Worm (Caenorhabditis elegans) whole organism, mixed stage, embryonic: ENCODE measurements around the gene ubh-3.

ENCODE experiments used
- blmp-1 ChIP-seq: fragments of 150-350 bp; optimal IDR thresholded peaks from 2 replicates; lab custom pipeline; 2014; ENCODE audit warnings: missing biosample characterization, missing genetic modification characterization
- ceh-39 ChIP-seq: fragments of 150-350 bp; optimal IDR thresholded peaks from 2 replicates; lab custom pipeline; 2014; ENCODE audit warnings: missing biosample characterization, missing genetic modification characterization
- elt-3 ChIP-seq: fragments of 150-350 bp; optimal IDR thresholded peaks from 2 replicates; lab custom pipeline; 2014; ENCODE audit warnings: missing biosample characterization, missing genetic modification characterization
- flh-1 ChIP-seq: fragments of 200-800 bp; sonication (Bioruptor generic); optimal IDR thresholded peaks from 2 replicates; lab custom pipeline; 2018; ENCODE audit warnings: mild to moderate bottlenecking, missing genetic modification characterization, moderate library complexity, missing compliant biosample characterization
- lin-13 ChIP-seq: fragments of 150-350 bp; optimal IDR thresholded peaks from 2 replicates; lab custom pipeline; 2014; ENCODE audit warnings: missing biosample characterization, missing genetic modification characterization
- nhr-12 ChIP-seq: fragments of 150-350 bp; optimal IDR thresholded peaks from 2 replicates; lab custom pipeline; 2014; ENCODE audit warnings: missing biosample characterization, missing genetic modification characterization
- nhr-2 ChIP-seq: fragments of 150-350 bp; optimal IDR thresholded peaks from 2 replicates; lab custom pipeline; 2014; ENCODE audit warnings: missing biosample characterization, missing genetic modification characterization
- nhr-28 ChIP-seq: fragments of 150-350 bp; optimal IDR thresholded peaks from 2 replicates; lab custom pipeline; 2014; ENCODE audit warnings: missing biosample characterization, missing genetic modification characterization
- pha-4 ChIP-seq: fragments of 150-350 bp; optimal IDR thresholded peaks from 2 replicates; lab custom pipeline; 2018; ENCODE audit warnings: missing biosample characterization, missing genetic modification reagents, missing genetic modification characterization
- snpc-4 ChIP-seq: fragments of 150-350 bp; optimal IDR thresholded peaks from 2 replicates; lab custom pipeline; 2014; ENCODE audit warnings: missing biosample characterization, missing genetic modification characterization
- unc-62 ChIP-seq: fragments of 150-350 bp; optimal IDR thresholded peaks from 2 replicates; lab custom pipeline; 2014; ENCODE audit warnings: missing biosample characterization, missing genetic modification reagents, missing genetic modification characterization
- ztf-11 ChIP-seq: fragments of 150-350 bp; optimal IDR thresholded peaks from 2 replicates; lab custom pipeline; 2014; ENCODE audit warnings: missing biosample characterization, missing genetic modification characterization

- TF ChIP-seq ztf-11 (no peak), pha-4 (tag; lab: Kevin White, UChicago) (no peak), lin-13 (no peak), nhr-12 (tag; lab: Kevin White, UChicago) (no peak), nhr-2 (no peak), snpc-4 (no peak), flh-1 (no peak), unc-62 (GFP tag; lab: Kevin White, UChicago) (no peak), blmp-1 (tag; lab: Kevin White, UChicago) (no peak), nhr-28 (tag; lab: Kevin White, UChicago) (no peak), elt-3 (tag; lab: Kevin White, UChicago) (no peak), ceh-39 (tag; lab: Kevin White, UChicago) (no peak)
Observed at ce11 chrV:6520385-6521080, 11.9 kb upstream of the ubh-3 start, which contains the start of the genes F46E10.2 and F46E10.18.
